Worm (Caenorhabditis elegans) whole organism, L1 larva: Measurements from ENCODE around the gene C25F9.8.

Source experiments
- Y116A8C.19 ChIP-seq: sonication (generic microtip); optimal IDR thresholded peaks from 2 replicates; lab custom pipeline; 2016; ENCODE audit warnings: missing compliant biosample characterization, missing genetic modification characterization, borderline replicate concordance
- aha-1 ChIP-seq: fragments of 150-350 bp; optimal IDR thresholded peaks from 2 replicates; lab custom pipeline; 2014; ENCODE audit warnings: missing biosample characterization, missing genetic modification characterization
- alr-1 ChIP-seq: fragments of 200-800 bp; sonication (Bioruptor generic); optimal IDR thresholded peaks from 2 replicates; lab custom pipeline; 2018; ENCODE audit warnings: borderline replicate concordance, mild to moderate bottlenecking, missing genetic modification characterization, missing compliant biosample characterization
- aly-2 ChIP-seq: fragments of 150-350 bp; optimal IDR thresholded peaks from 2 replicates; lab custom pipeline; 2014; ENCODE audit warnings: missing biosample characterization, missing genetic modification characterization
- blmp-1 ChIP-seq: fragments of 150-350 bp; optimal IDR thresholded peaks from 2 replicates; lab custom pipeline; 2014; ENCODE audit warnings: missing biosample characterization, missing genetic modification characterization
- ceh-63 ChIP-seq: fragments of 200-800 bp; sonication (Bioruptor generic); optimal IDR thresholded peaks from 2 replicates; lab custom pipeline; 2018; ENCODE audit warnings: mild to moderate bottlenecking, missing genetic modification characterization, missing compliant biosample characterization
- ceh-88 ChIP-seq: fragments of 200-800 bp; sonication (Bioruptor generic); IDR thresholded peaks from 2 replicates; pipeline ENCODE4 v1.3.6; 2022; ENCODE audit warnings: missing genetic modification characterization, missing compliant biosample characterization
- ceh-90 ChIP-seq: sonication (generic microtip); optimal IDR thresholded peaks from 2 replicates; lab custom pipeline; 2016; ENCODE audit warnings: missing genetic modification characterization, missing compliant biosample characterization
- ces-1 ChIP-seq: fragments of 150-350 bp; optimal IDR thresholded peaks from 2 replicates; lab custom pipeline; 2014; ENCODE audit warnings: missing biosample characterization, missing genetic modification reagents, missing genetic modification characterization
- efl-1 ChIP-seq, 4 experiments: fragments of 150-350 bp; optimal IDR thresholded peaks in 3 of 4; peaks in 1 of 4; 1 replicate in 1 of 4; 2 replicates in 3 of 4; lab custom pipeline; 2014; ENCODE audit warnings: missing biosample characterization in 2 of 4, missing genetic modification characterization in 2 of 4, missing genetic modification reagents in 2 of 4
- efl-3 ChIP-seq: fragments of 200-800 bp; sonication (Bioruptor generic); optimal IDR thresholded peaks from 2 replicates; lab custom pipeline; 2018; ENCODE audit warnings: mild to moderate bottlenecking, missing genetic modification characterization, missing compliant biosample characterization
- egl-13 ChIP-seq: sonication (generic microtip); optimal IDR thresholded peaks from 2 replicates; lab custom pipeline; 2016; ENCODE audit warnings: missing genotype, missing genetic modification reagents, missing genetic modification characterization, missing compliant biosample characterization
- egl-27 ChIP-seq, 2 experiments: fragments of 150-350 bp in 1 of 2; sonication (generic microtip); optimal IDR thresholded peaks; 3 replicates each; lab custom pipeline; 2017 to 2018; ENCODE audit warnings: missing biosample characterization in 2 of 2, missing genetic modification characterization in 2 of 2, missing genetic modification reagents in 2 of 2
- ets-5 ChIP-seq: fragments of 200-800 bp; sonication (Bioruptor generic); IDR thresholded peaks from 2 replicates; pipeline ENCODE4 v1.3.6; 2022; ENCODE audit warnings: missing genetic modification characterization, missing compliant biosample characterization
- fkh-10 ChIP-seq: sonication (generic microtip); optimal IDR thresholded peaks from 2 replicates; lab custom pipeline; 2017; ENCODE audit warnings: missing biosample characterization, missing genetic modification reagents, missing genetic modification characterization
- fkh-4 ChIP-seq: sonication (generic microtip); optimal IDR thresholded peaks from 2 replicates; lab custom pipeline; 2016; ENCODE audit warnings: missing compliant biosample characterization, missing genetic modification characterization, borderline replicate concordance
- grh-1 ChIP-seq: fragments of 200-800 bp; sonication (Bioruptor generic); IDR thresholded peaks from 2 replicates; pipeline ENCODE4 v1.3.6; 2022; ENCODE audit warnings: missing genetic modification reagents, missing genetic modification characterization, missing compliant biosample characterization
- isw-1 ChIP-seq: fragments of 200-800 bp; sonication (Bioruptor generic); IDR thresholded peaks from 2 replicates; pipeline ENCODE4 v1.3.6; 2022; ENCODE audit warnings: missing genetic modification characterization, missing compliant biosample characterization
- jun-1 ChIP-seq: fragments of 150-350 bp; optimal IDR thresholded peaks from 2 replicates; lab custom pipeline; 2014; ENCODE audit warnings: missing biosample characterization, missing genetic modification reagents, missing genetic modification characterization
- lin-13 ChIP-seq: fragments of 150-350 bp; optimal IDR thresholded peaks from 2 replicates; lab custom pipeline; 2014; ENCODE audit warnings: missing biosample characterization, missing genetic modification reagents, missing genetic modification characterization
- lin-14 ChIP-seq: fragments of 200-800 bp; sonication (Bioruptor generic); optimal IDR thresholded peaks from 2 replicates; lab custom pipeline; 2018; ENCODE audit warnings: mild to moderate bottlenecking, missing genetic modification characterization, moderate library complexity, missing compliant biosample characterization
- lin-15B ChIP-seq: fragments of 150-350 bp; sonication (generic microtip); optimal IDR thresholded peaks from 3 replicates; lab custom pipeline; 2014; ENCODE audit warnings: missing biosample characterization, missing genetic modification characterization
- lin-35 ChIP-seq, 2 experiments: fragments of 150-350 bp; optimal IDR thresholded peaks; 2 replicates each; lab custom pipeline; 2014; ENCODE audit warnings: missing biosample characterization in 2 of 2, missing genetic modification characterization in 2 of 2, missing genetic modification reagents in 2 of 2
- lir-3 ChIP-seq: sonication (generic microtip); optimal IDR thresholded peaks from 2 replicates; lab custom pipeline; 2016; ENCODE audit warnings: mild to moderate bottlenecking, missing genetic modification characterization, moderate library complexity, missing compliant biosample characterization; ENCODE audit not compliant: poor library complexity
- lsy-2 ChIP-seq, 2 experiments: fragments of 150-350 bp; optimal IDR thresholded peaks; 2 replicates each; lab custom pipeline; 2014; ENCODE audit warnings: missing biosample characterization in 2 of 2, missing genetic modification characterization in 2 of 2
- mab-9 ChIP-seq: fragments of 200-800 bp; sonication (Bioruptor generic); IDR thresholded peaks from 2 replicates; pipeline ENCODE4 v1.3.6; 2022; ENCODE audit warnings: missing genetic modification reagents, missing genetic modification characterization, missing compliant biosample characterization
- mdl-1 ChIP-seq, 2 experiments: fragments of 150-350 bp; optimal IDR thresholded peaks; 2 replicates each; lab custom pipeline; 2014 to 2017; ENCODE audit warnings: missing biosample characterization in 2 of 2, missing genetic modification characterization in 2 of 2, inconsistent platforms in 1 of 2
- mef-2 ChIP-seq: fragments of 150-350 bp; optimal IDR thresholded peaks from 2 replicates; lab custom pipeline; 2014; ENCODE audit warnings: missing biosample characterization, missing genetic modification characterization
- mep-1 ChIP-seq: fragments of 150-350 bp; optimal IDR thresholded peaks from 2 replicates; lab custom pipeline; 2014; ENCODE audit warnings: missing biosample characterization, missing genetic modification characterization
- nhr-11 ChIP-seq: fragments of 150-350 bp; optimal IDR thresholded peaks from 2 replicates; lab custom pipeline; 2014; ENCODE audit warnings: missing biosample characterization, missing genetic modification characterization
- nhr-19 ChIP-seq: fragments of 200-800 bp; sonication (Bioruptor generic); conservative IDR thresholded peaks from 2 replicates; pipeline ENCODE4 v1.3.6; 2022; ENCODE audit warnings: missing genetic modification characterization, missing compliant biosample characterization
- nhr-20 ChIP-seq: sonication (generic microtip); optimal IDR thresholded peaks from 2 replicates; lab custom pipeline; 2016; ENCODE audit warnings: mild to moderate bottlenecking, missing genetic modification characterization, missing compliant biosample characterization
- nhr-237 ChIP-seq: fragments of 150-350 bp; optimal IDR thresholded peaks from 2 replicates; lab custom pipeline; 2014; ENCODE audit warnings: missing biosample characterization, missing genetic modification characterization
- nhr-71 ChIP-seq: sonication (generic microtip); optimal IDR thresholded peaks from 2 replicates; lab custom pipeline; 2016; ENCODE audit warnings: mild to moderate bottlenecking, missing genetic modification characterization, moderate library complexity, missing compliant biosample characterization
- nhr-77 ChIP-seq: fragments of 150-350 bp; optimal IDR thresholded peaks from 2 replicates; lab custom pipeline; 2014; ENCODE audit warnings: missing biosample characterization, missing genetic modification characterization
- nhr-85 ChIP-seq: sonication (generic microtip); peaks from one replicate; lab custom pipeline; 2016; ENCODE audit warnings: missing genetic modification characterization, inconsistent platforms, missing compliant biosample characterization
- pax-3 ChIP-seq: fragments of 200-800 bp; sonication (Bioruptor generic); optimal IDR thresholded peaks from 2 replicates; lab custom pipeline; 2018; ENCODE audit warnings: mild to moderate bottlenecking, missing genetic modification characterization, moderate library complexity, missing compliant biosample characterization
- rnt-1 ChIP-seq: sonication (generic microtip); optimal IDR thresholded peaks from 2 replicates; lab custom pipeline; 2016; ENCODE audit warnings: mild to moderate bottlenecking, missing genetic modification characterization, moderate library complexity, missing compliant biosample characterization
- skn-1 ChIP-seq: fragments of 150-350 bp; optimal IDR thresholded peaks from 2 replicates; lab custom pipeline; 2014; ENCODE audit warnings: missing biosample characterization, missing genetic modification characterization
- snpc-4 ChIP-seq: fragments of 150-350 bp; optimal IDR thresholded peaks from 2 replicates; lab custom pipeline; 2014; ENCODE audit warnings: missing biosample characterization, missing genetic modification characterization
- snu-23 ChIP-seq: sonication (generic microtip); optimal IDR thresholded peaks from 2 replicates; lab custom pipeline; 2016; ENCODE audit warnings: missing genetic modification characterization, missing compliant biosample characterization
- sox-4 ChIP-seq: sonication (generic microtip); optimal IDR thresholded peaks from 2 replicates; lab custom pipeline; 2016; ENCODE audit warnings: missing genetic modification characterization, missing compliant biosample characterization
- sptf-1 ChIP-seq: fragments of 150-350 bp; optimal IDR thresholded peaks from 2 replicates; lab custom pipeline; 2014; ENCODE audit warnings: missing biosample characterization, missing genetic modification characterization
- swsn-7 ChIP-seq: sonication (generic microtip); optimal IDR thresholded peaks from 2 replicates; lab custom pipeline; 2016; ENCODE audit warnings: missing genetic modification characterization, missing compliant biosample characterization
- tbx-2 ChIP-seq: sonication (generic microtip); optimal IDR thresholded peaks from 2 replicates; lab custom pipeline; 2016; ENCODE audit warnings: missing genetic modification characterization, missing compliant biosample characterization
- tlp-1 ChIP-seq: fragments of 150-350 bp; optimal IDR thresholded peaks from 2 replicates; lab custom pipeline; 2014; ENCODE audit warnings: missing biosample characterization, missing genetic modification characterization
- unc-130 ChIP-seq: fragments of 150-350 bp; optimal IDR thresholded peaks from 2 replicates; lab custom pipeline; 2017; ENCODE audit warnings: missing biosample characterization, missing genetic modification characterization, inconsistent platforms
- unc-62 ChIP-seq: fragments of 150-350 bp; optimal IDR thresholded peaks from 2 replicates; lab custom pipeline; 2014; ENCODE audit warnings: missing biosample characterization, missing genetic modification reagents, missing genetic modification characterization
- unc-86 ChIP-seq: sonication (generic microtip); optimal IDR thresholded peaks from 2 replicates; lab custom pipeline; 2016; ENCODE audit warnings: missing genetic modification characterization, missing compliant biosample characterization
- zip-4 ChIP-seq: fragments of 200-800 bp; sonication (Bioruptor generic); optimal IDR thresholded peaks from 2 replicates; lab custom pipeline; 2018; ENCODE audit warnings: mild to moderate bottlenecking, missing genetic modification characterization, moderate library complexity, missing compliant biosample characterization
- ztf-11 ChIP-seq, 2 experiments: sonication (generic microtip); optimal IDR thresholded peaks; 2 replicates each; lab custom pipeline; 2016 to 2017; ENCODE audit warnings: missing genetic modification characterization in 2 of 2, missing biosample characterization in 1 of 2, missing compliant biosample characterization in 1 of 2

Gene C25F9.8

ce11 chrV:19428936-19429335, 34.1 kb downstream of the C25F9.8 start (continued):
- TF ChIP-seq nhr-77 (tag; lab: Kevin White, UChicago) (no peak), tbx-2 (tag; lab: Kevin White, UChicago) (no peak), zip-4 (GFP tag; lab: Kevin White, UChicago) (no peak)

DNA sequence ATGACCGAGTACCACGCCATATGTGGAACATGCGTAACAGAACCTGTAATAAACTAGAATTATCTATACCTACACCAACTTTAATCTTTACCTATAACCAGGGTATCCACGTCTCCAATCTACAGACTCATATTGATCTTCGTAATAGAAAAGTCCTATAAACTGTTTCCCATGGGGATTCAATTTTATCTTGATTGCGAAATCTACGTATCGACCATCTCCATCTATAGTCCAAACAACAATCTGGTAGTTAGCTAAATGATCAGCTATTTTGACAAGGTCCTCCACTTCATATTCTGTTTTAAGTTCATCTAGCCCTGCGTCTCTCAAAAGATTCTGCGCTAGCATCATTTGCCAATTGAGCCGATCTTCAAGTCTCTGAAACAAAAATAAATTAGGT, 34.8 kb downstream of the C25F9.8 start:
- no peak for TF ChIP-seq efl-1 (optimal IDR thresholded peaks at IDR 0.05; lab: Kevin White, UChicago)
- no peak for TF ChIP-seq efl-1 (GFP tag; optimal IDR thresholded peaks at IDR 0.05 in 1 of 2; lab: Kevin White, UChicago)
- TF ChIP-seq egl-13: no peak
- no peak for TF ChIP-seq egl-27 (tag; optimal IDR thresholded peaks at IDR 0.05; lab: Kevin White, UChicago)
- no peak for TF ChIP-seq ceh-90 (tag; lab: Kevin White, UChicago)
- TF ChIP-seq aha-1: no peak
- no peak for TF ChIP-seq unc-62 (GFP tag; lab: Kevin White, UChicago)
- no peak for TF ChIP-seq efl-3 (GFP tag; lab: Kevin White, UChicago)
- no peak for TF ChIP-seq swsn-7 (tag; lab: Kevin White, UChicago)
- no peak for TF ChIP-seq ceh-63
- no peak for TF ChIP-seq skn-1
- no peak for TF ChIP-seq lir-3 (tag; lab: Kevin White, UChicago)
- TF ChIP-seq alr-1 (tag; lab: Kevin White, UChicago): no peak
- no peak for TF ChIP-seq mdl-1 (tag; optimal IDR thresholded peaks at IDR 0.05; lab: Kevin White, UChicago)
- TF ChIP-seq nhr-237 (tag; lab: Kevin White, UChicago): no peak
- TF ChIP-seq Y116A8C.19 (tag; lab: Kevin White, UChicago): no peak
- TF ChIP-seq nhr-20 (tag; lab: Kevin White, UChicago): peak; percentile 61
- no peak for TF ChIP-seq lin-35 (GFP tag; optimal IDR thresholded peaks at IDR 0.05; lab: Kevin White, UChicago)
- TF ChIP-seq ces-1: no peak
- no peak for TF ChIP-seq sptf-1
- no peak for TF ChIP-seq fkh-10
- no peak for TF ChIP-seq isw-1
- no peak for TF ChIP-seq mef-2
- no peak for TF ChIP-seq ets-5 (GFP tag; lab: Robert Waterston, UW)
- no peak for TF ChIP-seq lin-15B (tag; lab: Kevin White, UChicago)
- TF ChIP-seq rnt-1 (tag; lab: Kevin White, UChicago): peak; percentile 38
- TF ChIP-seq sox-4: no peak
- TF ChIP-seq nhr-11 (tag; lab: Kevin White, UChicago): no peak
- TF ChIP-seq nhr-71: peak; percentile 36
- no peak for TF ChIP-seq mab-9
- TF ChIP-seq mep-1 (tag; lab: Kevin White, UChicago): no peak
- no peak for TF ChIP-seq jun-1 (tag; lab: Kevin White, UChicago)
- TF ChIP-seq ceh-88 (GFP tag; lab: Robert Waterston, UW): no peak
- no peak for TF ChIP-seq fkh-4
- peak; percentile 73 for TF ChIP-seq lin-14 (GFP tag; lab: Kevin White, UChicago)
- TF ChIP-seq tlp-1 (tag; lab: Kevin White, UChicago): no peak
- TF ChIP-seq unc-130 (tag; lab: Kevin White, UChicago): no peak
- TF ChIP-seq pax-3 (tag; lab: Kevin White, UChicago): no peak
- TF ChIP-seq snu-23: peak; percentile 21
- no peak for TF ChIP-seq aly-2 (tag; lab: Kevin White, UChicago)
- peak; percentile 95 for TF ChIP-seq nhr-85
- TF ChIP-seq blmp-1 (tag; lab: Kevin White, UChicago): no peak
- no peak for TF ChIP-seq snpc-4 (tag; lab: Kevin White, UChicago)
- no peak for TF ChIP-seq unc-86 (tag; lab: Kevin White, UChicago)
- no peak for TF ChIP-seq lin-13 (GFP tag; lab: Kevin White, UChicago)
- TF ChIP-seq nhr-19 (GFP tag; lab: Robert Waterston, UW): peak; percentile 29; the same call in 1 of the 2 replicates
- TF ChIP-seq zip-4 (GFP tag; lab: Kevin White, UChicago): peak; percentile 19
- TF ChIP-seq lsy-2 (tag; optimal IDR thresholded peaks at IDR 0.05; lab: Kevin White, UChicago): peak; percentile 13 to 15
- no peak for TF ChIP-seq ztf-11 (tag; optimal IDR thresholded peaks at IDR 0.05; lab: Kevin White, UChicago)
- TF ChIP-seq grh-1 (GFP tag; lab: Robert Waterston, UW): peak; percentile 45; the same call in 1 of the 2 replicates
